Fruit fly (Drosophila melanogaster) whole organism, adult: ENCODE measurements around the gene slow.

Experiments used
- CG11617 ChIP-seq: fragments of 200-800 bp; sonication (Bioruptor generic); optimal IDR thresholded peaks from 2 replicates; lab custom pipeline; 2017; ENCODE audit warnings: mild to moderate bottlenecking, missing biosample characterization, missing genetic modification reagents, missing genetic modification characterization
- CG12768 ChIP-seq: fragments of 200-800 bp; sonication (Bioruptor generic); optimal IDR thresholded peaks from 2 replicates; lab custom pipeline; 2017; ENCODE audit warnings: missing biosample characterization, missing genetic modification characterization, mild to moderate bottlenecking, moderate library complexity, missing genetic modification reagents
- CG14711 ChIP-seq: fragments of 200-800 bp; sonication (Bioruptor generic); optimal IDR thresholded peaks from 2 replicates; lab custom pipeline; 2018; ENCODE audit warnings: missing biosample characterization, mild to moderate bottlenecking, missing genetic modification characterization, moderate library complexity
- CG1620 ChIP-seq: fragments of 200-800 bp; sonication (Bioruptor generic); optimal IDR thresholded peaks from 2 replicates; lab custom pipeline; 2016; ENCODE audit warnings: missing biosample characterization, missing genetic modification characterization
- CG33017 ChIP-seq: fragments of 200-800 bp; sonication (Bioruptor generic); optimal IDR thresholded peaks from 2 replicates; lab custom pipeline; 2018; ENCODE audit warnings: missing biosample characterization, mild to moderate bottlenecking, missing genetic modification characterization, moderate library complexity
- CG5204 ChIP-seq: fragments of 200-800 bp; sonication (Bioruptor generic); optimal IDR thresholded peaks from 2 replicates; lab custom pipeline; 2016; ENCODE audit warnings: missing biosample characterization, missing genetic modification characterization
- CG7045 ChIP-seq: fragments of 200-800 bp; sonication (Bioruptor generic); optimal IDR thresholded peaks from 2 replicates; lab custom pipeline; 2017; ENCODE audit warnings: missing biosample characterization, mild to moderate bottlenecking, missing genetic modification characterization
- CG7101 ChIP-seq: fragments of 200-800 bp; sonication (Bioruptor generic); optimal IDR thresholded peaks from 2 replicates; lab custom pipeline; 2018; ENCODE audit warnings: missing biosample characterization, mild to moderate bottlenecking, missing genetic modification characterization, moderate library complexity
- Clk ChIP-seq: fragments of 200-800 bp; sonication (Bioruptor generic); optimal IDR thresholded peaks from 2 replicates; lab custom pipeline; 2017; ENCODE audit warnings: missing biosample characterization, missing genetic modification characterization
- Crg-1 ChIP-seq: fragments of 200-800 bp; sonication (Bioruptor generic); optimal IDR thresholded peaks from 2 replicates; lab custom pipeline; 2016; ENCODE audit warnings: missing biosample characterization, missing genetic modification characterization
- Hr96 ChIP-seq: fragments of 200-800 bp; sonication (Bioruptor generic); optimal IDR thresholded peaks from 2 replicates; lab custom pipeline; 2016; ENCODE audit warnings: missing biosample characterization, missing genetic modification characterization
- Mnt ChIP-seq: fragments of 200-800 bp; sonication (Bioruptor generic); optimal IDR thresholded peaks from 2 replicates; lab custom pipeline; 2016; ENCODE audit warnings: missing biosample characterization, mild to moderate bottlenecking, missing genetic modification characterization
- bab1 ChIP-seq: fragments of 200-800 bp; sonication (Bioruptor generic); optimal IDR thresholded peaks from 3 replicates; lab custom pipeline; 2019; ENCODE audit warnings: missing biosample characterization, mild to moderate bottlenecking, missing genetic modification characterization, moderate library complexity
- cic ChIP-seq: fragments of 200-800 bp; sonication (Bioruptor generic); optimal IDR thresholded peaks from 2 replicates; lab custom pipeline; 2017; ENCODE audit warnings: missing biosample characterization, mild to moderate bottlenecking, missing genetic modification characterization, moderate library complexity
- cnc ChIP-seq, 2 experiments: fragments of >200 bp; optimal IDR thresholded peaks; 2 replicates each; lab custom pipeline; 2017
- kay ChIP-seq: fragments of 200-800 bp; sonication (Bioruptor generic); peaks from one replicate; lab custom pipeline; 2016; ENCODE audit warnings: missing biosample characterization, missing genetic modification characterization, borderline replicate concordance
- ovo ChIP-seq: fragments of 200-800 bp; sonication (Bioruptor generic); optimal IDR thresholded peaks from 2 replicates; lab custom pipeline; 2016; ENCODE audit warnings: missing biosample characterization, missing genetic modification characterization
- pad ChIP-seq: fragments of 200-800 bp; sonication (Bioruptor generic); optimal IDR thresholded peaks from 3 replicates; lab custom pipeline; 2017; ENCODE audit warnings: missing biosample characterization, missing genetic modification characterization, mild to moderate bottlenecking, moderate library complexity, missing genetic modification reagents
- tj ChIP-seq: fragments of 200-800 bp; sonication (Bioruptor generic); optimal IDR thresholded peaks from 3 replicates; lab custom pipeline; 2017; ENCODE audit warnings: missing biosample characterization, mild to moderate bottlenecking, missing genetic modification characterization, moderate library complexity
- toe ChIP-seq: fragments of 200-800 bp; sonication (Bioruptor generic); optimal IDR thresholded peaks from 2 replicates; lab custom pipeline; 2016; ENCODE audit warnings: missing biosample characterization, missing genetic modification characterization

slow gene

DNA sequence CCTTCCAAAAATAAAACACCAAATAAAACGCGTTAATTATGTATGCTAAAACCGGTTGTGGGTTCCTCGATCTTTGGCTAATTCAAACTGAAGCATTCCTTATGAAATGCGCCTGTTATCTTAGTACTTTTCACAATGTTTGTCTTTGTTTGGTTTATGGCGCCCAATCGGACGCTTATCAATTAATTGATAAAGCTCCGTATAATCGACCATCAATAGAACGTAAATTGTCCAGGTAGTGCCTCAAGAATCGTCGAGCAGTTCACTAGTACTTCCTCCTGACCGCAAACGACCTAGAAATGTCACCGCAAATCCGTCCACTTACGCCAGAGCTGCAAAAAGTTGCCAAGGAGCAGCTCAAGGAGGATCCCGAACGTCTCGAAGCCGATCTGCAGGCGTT, 19.0 kb upstream of the slow start, which contains the start of gene CG33514:
TSS of gene CG33514 (plus strand) at position 238 of the 400 bp plus-strand sequence.
- peak; percentile 53 for TF ChIP-seq cic
- TF ChIP-seq CG5204 (GFP tag; lab: Kevin White, UChicago) = no peak

DNA sequence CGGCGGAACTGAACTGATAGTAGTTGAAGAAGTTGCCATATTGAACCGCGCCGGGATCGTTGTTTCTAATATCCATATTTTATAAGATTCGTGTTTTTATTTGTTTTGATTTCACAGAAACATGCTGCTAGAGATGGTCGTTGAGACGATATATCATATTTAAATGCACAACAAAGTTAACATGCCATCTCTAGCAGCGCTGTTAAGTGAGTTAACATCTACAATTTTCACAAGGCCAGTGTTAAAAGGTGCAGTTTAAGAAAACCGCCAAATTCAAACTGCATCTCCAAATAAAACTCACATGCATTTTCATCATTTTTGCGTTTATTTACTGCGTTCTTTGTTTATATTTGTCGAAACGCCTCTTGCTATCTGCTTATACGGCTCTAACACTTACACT, 16.9 kb upstream of the slow start, which contains the start of gene CG11342:
TSS of gene CG11342 (minus strand) at position 120 of the 400 bp plus-strand sequence.
- TF ChIP-seq bab1 (peak; percentile 36), CG1620 (GFP tag; lab: Kevin White, UChicago) (no peak), Crg-1 (GFP tag; lab: Kevin White, UChicago) (no peak), toe (no peak), tj (GFP tag; lab: Kevin White, UChicago) (no peak), cnc (optimal IDR thresholded peaks at IDR 0.05; lab: Kevin White, UChicago) (no peak), ovo (no peak), kay (GFP tag; lab: Kevin White, UChicago) (peak; percentile 58), pad (GFP tag; lab: Kevin White, UChicago) (no peak), CG7045 (GFP tag; lab: Kevin White, UChicago) (no peak), CG14711 (tag; lab: Kevin White, UChicago) (no peak), CG33017 (tag; lab: Kevin White, UChicago) (no peak), CG7101 (peak; percentile 11), CG5204 (GFP tag; lab: Kevin White, UChicago) (no peak), CG11617 (GFP tag; lab: Kevin White, UChicago) (no peak), Hr96 (GFP tag; lab: Kevin White, UChicago) (no peak), CG12768 (GFP tag; lab: Kevin White, UChicago) (no peak), Clk (GFP tag; lab: Kevin White, UChicago) (no peak)

DNA sequence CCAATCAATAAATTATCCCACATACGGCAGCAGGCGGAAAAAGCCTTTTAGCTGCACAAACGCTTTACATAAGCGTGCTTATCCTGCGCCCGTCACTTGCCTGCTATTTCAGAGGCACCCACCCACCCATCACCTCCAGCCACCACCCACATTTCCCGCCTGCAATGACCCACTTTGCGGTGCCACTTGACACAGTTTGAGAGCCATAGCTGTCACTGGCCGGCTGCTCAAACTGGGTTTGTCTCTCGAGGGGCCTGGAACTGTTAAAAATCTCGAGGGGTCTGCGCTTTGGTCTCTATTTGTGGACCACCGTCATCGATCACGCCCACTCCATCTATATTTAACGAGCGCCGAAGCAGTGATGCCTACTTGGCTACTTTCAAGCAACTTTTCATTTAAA, 12.3 kb upstream of the slow start:
- no peak for TF ChIP-seq CG12768 (GFP tag; lab: Kevin White, UChicago)
- TF ChIP-seq CG1620 (GFP tag; lab: Kevin White, UChicago) = no peak
- TF ChIP-seq Hr96 (GFP tag; lab: Kevin White, UChicago) = no peak
- no peak for TF ChIP-seq Clk (GFP tag; lab: Kevin White, UChicago)
- no peak for TF ChIP-seq toe
- no peak for TF ChIP-seq CG14711 (tag; lab: Kevin White, UChicago)
- no peak for TF ChIP-seq pad (GFP tag; lab: Kevin White, UChicago)
- TF ChIP-seq bab1 = no peak
- no peak for TF ChIP-seq cic
- TF ChIP-seq ovo = no peak
- no peak for TF ChIP-seq CG7101
- TF ChIP-seq Mnt = no peak
- TF ChIP-seq tj (GFP tag; lab: Kevin White, UChicago) = no peak
- TF ChIP-seq CG5204 (GFP tag; lab: Kevin White, UChicago) = no peak
- TF ChIP-seq kay (GFP tag; lab: Kevin White, UChicago) = no peak
- no peak for TF ChIP-seq CG33017 (tag; lab: Kevin White, UChicago)
- no peak for TF ChIP-seq CG7045 (GFP tag; lab: Kevin White, UChicago)
- no peak for TF ChIP-seq cnc (optimal IDR thresholded peaks at IDR 0.05; lab: Kevin White, UChicago)

DNA sequence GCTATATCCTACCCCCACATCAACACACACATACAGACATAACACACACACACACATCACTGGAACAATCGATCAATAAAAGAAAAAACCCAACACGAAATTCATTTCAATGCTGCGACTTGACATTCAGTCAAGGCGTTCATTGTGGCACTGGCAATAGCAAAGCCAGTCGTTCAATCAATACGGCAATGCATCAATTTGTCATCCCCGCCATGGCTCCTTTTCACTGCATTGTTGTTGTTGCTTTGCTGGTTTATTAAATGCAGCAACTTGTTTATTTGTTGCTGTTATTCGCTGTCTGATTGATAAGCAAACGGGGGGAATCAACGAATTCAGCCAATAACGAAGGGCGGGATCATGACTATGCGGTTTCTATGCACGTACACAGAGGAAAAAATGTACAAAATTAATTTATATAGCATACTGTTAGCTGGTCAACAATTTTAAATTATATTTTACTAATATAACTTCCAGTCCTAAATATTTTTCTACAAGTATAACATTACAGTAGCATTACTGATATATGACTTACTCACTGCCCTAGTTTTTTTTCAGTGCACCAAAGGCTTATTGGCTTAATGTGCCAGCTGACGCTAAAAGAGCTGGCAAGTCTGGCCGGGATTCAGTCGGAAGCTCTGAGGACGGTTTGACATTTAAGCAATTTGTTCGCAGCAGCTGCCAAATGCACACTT, 8.4 kb upstream of the slow start:
- no peak for TF ChIP-seq Mnt
- TF ChIP-seq Hr96 (GFP tag; lab: Kevin White, UChicago) = no peak
- no peak for TF ChIP-seq cnc (optimal IDR thresholded peaks at IDR 0.05; lab: Kevin White, UChicago)
- TF ChIP-seq Clk (GFP tag; lab: Kevin White, UChicago) = no peak
- TF ChIP-seq CG1620 (GFP tag; lab: Kevin White, UChicago) = no peak
- no peak for TF ChIP-seq pad (GFP tag; lab: Kevin White, UChicago)
- TF ChIP-seq CG12768 (GFP tag; lab: Kevin White, UChicago) = no peak

DNA sequence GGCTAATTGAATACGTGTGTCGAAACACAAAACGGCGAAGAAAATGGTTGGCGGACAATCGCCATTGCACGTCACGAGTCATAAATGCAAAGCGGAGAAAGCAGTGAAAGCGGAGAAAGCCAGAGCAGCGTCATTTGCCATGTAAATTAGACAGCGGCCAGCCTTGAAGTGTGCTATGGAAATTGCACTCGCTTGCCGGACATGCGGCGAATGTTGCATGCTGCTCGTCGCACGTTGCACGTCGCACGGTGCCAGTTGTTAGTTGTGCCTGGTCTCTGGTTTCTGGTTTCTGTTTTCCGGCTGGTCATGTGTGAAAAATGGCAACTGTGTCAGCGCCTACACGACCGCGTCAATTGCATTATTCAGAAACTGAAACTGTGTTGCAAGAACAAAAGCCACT, 6.7 kb upstream of the slow start:
- TF ChIP-seq Clk (GFP tag; lab: Kevin White, UChicago) (no peak), CG14711 (tag; lab: Kevin White, UChicago) (no peak), ovo (no peak), CG11617 (GFP tag; lab: Kevin White, UChicago) (no peak), cic (no peak), CG12768 (GFP tag; lab: Kevin White, UChicago) (no peak), CG7045 (GFP tag; lab: Kevin White, UChicago) (no peak), tj (GFP tag; lab: Kevin White, UChicago) (no peak), bab1 (no peak), CG1620 (GFP tag; lab: Kevin White, UChicago) (no peak), CG7101 (no peak)

dm6 chr3L:4378895-4379294, 5.3 kb upstream of the slow start:
- TF ChIP-seq tj (GFP tag; lab: Kevin White, UChicago) (no peak), pad (GFP tag; lab: Kevin White, UChicago) (no peak), kay (GFP tag; lab: Kevin White, UChicago) (no peak), CG1620 (GFP tag; lab: Kevin White, UChicago) (no peak), CG7045 (GFP tag; lab: Kevin White, UChicago) (no peak), CG12768 (GFP tag; lab: Kevin White, UChicago) (no peak), Clk (GFP tag; lab: Kevin White, UChicago) (no peak), CG33017 (tag; lab: Kevin White, UChicago) (no peak), bab1 (no peak), Hr96 (GFP tag; lab: Kevin White, UChicago) (no peak), CG5204 (GFP tag; lab: Kevin White, UChicago) (no peak), Crg-1 (GFP tag; lab: Kevin White, UChicago) (no peak), CG11617 (GFP tag; lab: Kevin White, UChicago) (no peak), cic (no peak)
